Worm (Caenorhabditis elegans) whole organism, L4/young adult: Measurements from ENCODE around the gene pitr-4.

Source experiments
- W03F9.2 ChIP-seq: fragments of 150-350 bp; optimal IDR thresholded peaks from 2 replicates; lab custom pipeline; 2014; ENCODE audit warnings: missing biosample characterization, missing genetic modification characterization
- dao-5 ChIP-seq: sonication (generic microtip); optimal IDR thresholded peaks from 2 replicates; lab custom pipeline; 2016; ENCODE audit warnings: missing genotype, missing genetic modification characterization, moderate library complexity, missing compliant biosample characterization
- him-1 ChIP-seq: sonication (generic microtip); optimal IDR thresholded peaks from 2 replicates; lab custom pipeline; 2016; ENCODE audit warnings: missing genotype, missing genetic modification reagents, missing genetic modification characterization, missing compliant biosample characterization

The pitr-4 gene

DNA sequence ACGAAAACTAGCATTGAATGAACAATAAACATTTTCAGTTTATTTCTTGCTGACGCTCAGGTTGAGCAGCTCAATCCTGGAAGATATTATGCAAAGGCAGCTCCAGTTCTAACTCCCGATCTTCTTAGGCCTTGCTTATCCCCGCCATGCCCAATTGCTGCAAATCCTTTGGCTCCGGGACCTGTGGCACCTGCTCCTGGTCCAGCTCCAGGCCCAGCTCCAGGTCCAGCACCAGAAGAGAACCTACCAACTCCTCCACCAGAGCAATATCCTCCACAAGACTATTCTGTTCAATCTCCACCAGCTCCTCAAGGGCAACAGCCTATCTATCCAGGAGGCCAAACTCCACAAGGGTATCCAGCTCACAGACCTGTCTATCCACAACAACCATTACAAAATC lies 45.3 kb downstream of the pitr-4 start:
- no peak for TF ChIP-seq W03F9.2 (tag; lab: Kevin White, UChicago)
- TF ChIP-seq dao-5 (tag; lab: Kevin White, UChicago), result no peak
- TF ChIP-seq him-1, result no peak

DNA sequence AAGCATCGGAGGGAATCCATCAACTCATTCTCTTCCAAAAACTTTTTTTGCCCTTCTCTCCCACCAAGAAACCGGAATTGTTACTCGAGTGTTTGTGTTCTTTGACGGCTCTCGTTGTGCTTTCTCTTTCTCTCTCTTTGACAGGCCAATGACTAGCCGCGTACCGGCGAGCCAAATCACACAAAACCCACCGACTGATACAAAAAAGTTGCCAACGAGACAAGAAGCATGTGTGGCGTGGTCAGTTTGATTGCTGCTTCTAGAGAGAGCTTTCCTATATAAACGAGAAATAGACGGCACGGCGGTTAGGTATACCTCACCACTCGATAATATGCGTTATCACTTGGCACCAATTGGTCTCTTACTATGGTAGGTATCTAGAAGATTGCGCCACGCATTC lies 45.7 kb downstream of the pitr-4 start, which contains the start of gene pqn-63:
Gene pqn-63, plus strand, starts transcription at position 307 of the 400 bp plus-strand sequence.
- TF ChIP-seq him-1 (no peak), dao-5 (tag; lab: Kevin White, UChicago) (no peak), W03F9.2 (tag; lab: Kevin White, UChicago) (no peak)

ce11 chrV:9609217-9609616 lies 52.2 kb downstream of the pitr-4 start:
- no peak for TF ChIP-seq him-1
- no peak for TF ChIP-seq W03F9.2 (tag; lab: Kevin White, UChicago)
- TF ChIP-seq dao-5 (tag; lab: Kevin White, UChicago), result no peak
